Fruit fly (Drosophila melanogaster) whole organism, embryonic: ENCODE measurements around the gene CG7582.

ENCODE experiments used
- Antp ChIP-seq: fragments of 200-800 bp; sonication (Bioruptor generic); optimal IDR thresholded peaks from 3 replicates; lab custom pipeline; 2016; ENCODE audit warnings: missing biosample characterization, missing genetic modification characterization
- B-H2 ChIP-seq: fragments of 200-800 bp; sonication (Bioruptor generic); optimal IDR thresholded peaks from 2 replicates; lab custom pipeline; 2018; ENCODE audit warnings: missing biosample characterization, mild to moderate bottlenecking, missing genetic modification characterization
- CG11085 ChIP-seq: fragments of 200-800 bp; sonication (Bioruptor generic); IDR thresholded peaks from 2 replicates; pipeline ENCODE4 v1.3.6; 2022; ENCODE audit warnings: missing biosample characterization, missing genetic modification characterization
- CG13296 ChIP-seq: fragments of 200-800 bp; sonication (Bioruptor generic); optimal IDR thresholded peaks from 3 replicates; lab custom pipeline; 2018; ENCODE audit warnings: missing biosample characterization, mild to moderate bottlenecking, missing genetic modification characterization
- CG13775 ChIP-seq: fragments of 200-800 bp; sonication (Bioruptor generic); optimal IDR thresholded peaks from 3 replicates; lab custom pipeline; 2017; ENCODE audit warnings: missing biosample characterization, mild to moderate bottlenecking, missing genetic modification characterization
- CG15601 ChIP-seq: fragments of 200-800 bp; sonication (Bioruptor generic); optimal IDR thresholded peaks from 3 replicates; lab custom pipeline; 2019; ENCODE audit warnings: missing biosample characterization, mild to moderate bottlenecking, missing genetic modification characterization, moderate library complexity
- CG1602 ChIP-seq: fragments of 200-800 bp; sonication (Bioruptor generic); optimal IDR thresholded peaks from 3 replicates; lab custom pipeline; 2016; ENCODE audit warnings: missing biosample characterization, missing genetic modification characterization
- CG17568 ChIP-seq: fragments of 200-800 bp; sonication (Bioruptor generic); optimal IDR thresholded peaks from 2 replicates; lab custom pipeline; 2018; ENCODE audit warnings: missing biosample characterization, mild to moderate bottlenecking, missing genetic modification characterization, moderate library complexity
- CG2116 ChIP-seq: fragments of 200-800 bp; sonication (Bioruptor generic); optimal IDR thresholded peaks from 3 replicates; lab custom pipeline; 2018; ENCODE audit warnings: missing biosample characterization, mild to moderate bottlenecking, missing genetic modification characterization
- CG2129 ChIP-seq: fragments of 200-800 bp; sonication (Bioruptor generic); IDR thresholded peaks from 2 replicates; pipeline ENCODE4 v1.3.6; 2022; ENCODE audit warnings: missing biosample characterization, missing genetic modification characterization; ENCODE audit not compliant: partially characterized antibody
- CG2199 ChIP-seq: fragments of 200-800 bp; sonication (Bioruptor generic); IDR thresholded peaks from 3 replicates; pipeline ENCODE4 v1.3.6; 2022; ENCODE audit warnings: missing biosample characterization, missing genetic modification characterization
- CG2712 ChIP-seq: fragments of 200-800 bp; optimal IDR thresholded peaks from 3 replicates; lab custom pipeline; 2019; ENCODE audit warnings: missing biosample characterization, mild to moderate bottlenecking, missing genetic modification characterization, moderate library complexity
- CG3726 ChIP-seq: fragments of 200-800 bp; sonication (Bioruptor generic); IDR thresholded peaks from 3 replicates; pipeline ENCODE4, ENCODE4 v1.3.6; 2022; ENCODE audit warnings: missing biosample characterization, missing genetic modification characterization
- CG3838 ChIP-seq: fragments of 200-800 bp; sonication (Bioruptor generic); optimal IDR thresholded peaks from 3 replicates; lab custom pipeline; 2016; ENCODE audit warnings: missing biosample characterization, missing genetic modification characterization
- CG4328 ChIP-seq: fragments of 200-800 bp; sonication (Bioruptor generic); optimal IDR thresholded peaks from 3 replicates; lab custom pipeline; 2017; ENCODE audit warnings: missing biosample characterization, missing genetic modification reagents, missing genetic modification characterization
- CG6254 ChIP-seq: fragments of 200-800 bp; sonication (Bioruptor generic); optimal IDR thresholded peaks from 3 replicates; lab custom pipeline; 2017; ENCODE audit warnings: mild to moderate bottlenecking, missing biosample characterization, missing genetic modification reagents, missing genetic modification characterization
- CG6272 ChIP-seq: fragments of 200-800 bp; sonication (Bioruptor generic); IDR thresholded peaks from 2 replicates; pipeline ENCODE4 v1.3.6; 2022; ENCODE audit warnings: missing biosample characterization, missing genetic modification characterization
- CG8290 ChIP-seq, 3 experiments: fragments of 200-800 bp; sonication (Bioruptor generic); optimal IDR thresholded peaks; 2 replicates each; lab custom pipeline; 2016 to 2019; ENCODE audit warnings: missing biosample characterization in 3 of 3, missing genetic modification characterization in 3 of 3, mild to moderate bottlenecking in 2 of 3, moderate library complexity in 1 of 3
- CG8359 ChIP-seq: fragments of 200-800 bp; sonication (Bioruptor generic); optimal IDR thresholded peaks from 2 replicates; lab custom pipeline; 2017; ENCODE audit warnings: missing biosample characterization, mild to moderate bottlenecking, missing genetic modification characterization, borderline replicate concordance
- CHES-1-like ChIP-seq: fragments of 200-800 bp; sonication (Bioruptor generic); optimal IDR thresholded peaks from 2 replicates; lab custom pipeline; 2016; ENCODE audit warnings: missing biosample characterization, missing genetic modification characterization
- Camta ChIP-seq: fragments of 200-800 bp; sonication (Bioruptor generic); optimal IDR thresholded peaks from 2 replicates; lab custom pipeline; 2016; ENCODE audit warnings: missing biosample characterization, missing genetic modification characterization
- Chrac-16 ChIP-seq: fragments of 200-800 bp; sonication (Bioruptor generic); optimal IDR thresholded peaks from 3 replicates; lab custom pipeline; 2016; ENCODE audit warnings: missing biosample characterization, missing genetic modification characterization
- D ChIP-seq, 2 experiments: fragments of 200-800 bp in 1 of 2; fragments of >200 bp in 1 of 2; sonication (Bioruptor generic) in 1 of 2; optimal IDR thresholded peaks; 2 replicates in 1 of 2; 3 replicates in 1 of 2; lab custom pipeline; 2017; ENCODE audit warnings: mild to moderate bottlenecking in 1 of 2, missing biosample characterization in 1 of 2, missing genetic modification characterization in 1 of 2, missing genetic modification reagents in 1 of 2
- D19B ChIP-seq: fragments of 200-800 bp; sonication (Bioruptor generic); optimal IDR thresholded peaks from 2 replicates; lab custom pipeline; 2017; ENCODE audit warnings: missing biosample characterization, mild to moderate bottlenecking, missing genetic modification characterization
- Dbx ChIP-seq: fragments of 200-800 bp; sonication (Bioruptor generic); IDR thresholded peaks from 3 replicates; pipeline ENCODE4 v1.3.6; 2022; ENCODE audit warnings: missing biosample characterization, missing genetic modification characterization
- Drgx ChIP-seq: fragments of 200-800 bp; sonication (Bioruptor generic); IDR thresholded peaks from 2 replicates; pipeline ENCODE4 v1.3.6; 2022; ENCODE audit warnings: missing biosample characterization, missing genetic modification characterization
- Elba2 ChIP-seq: fragments of 200-800 bp; sonication (Bioruptor generic); optimal IDR thresholded peaks from 3 replicates; lab custom pipeline; 2016; ENCODE audit warnings: missing biosample characterization, missing genetic modification characterization
- Fer2 ChIP-seq: fragments of 200-800 bp; sonication (Bioruptor generic); optimal IDR thresholded peaks from 2 replicates; lab custom pipeline; 2018; ENCODE audit warnings: missing biosample characterization, mild to moderate bottlenecking, missing genetic modification characterization, moderate library complexity
- Hsf ChIP-seq: fragments of 200-800 bp; sonication (Bioruptor generic); optimal IDR thresholded peaks from 3 replicates; lab custom pipeline; 2016; ENCODE audit warnings: missing biosample characterization, missing genetic modification characterization
- MTF-1 ChIP-seq: fragments of 200-800 bp; sonication (Bioruptor generic); optimal IDR thresholded peaks from 2 replicates; lab custom pipeline; 2018; ENCODE audit warnings: missing biosample characterization, mild to moderate bottlenecking, missing genetic modification characterization, borderline replicate concordance
- Nf-YB ChIP-seq: fragments of 200-800 bp; sonication (Bioruptor generic); optimal IDR thresholded peaks from 3 replicates; lab custom pipeline; 2019; ENCODE audit warnings: missing biosample characterization, mild to moderate bottlenecking, missing genetic modification characterization, moderate library complexity
- Ravus ChIP-seq: fragments of 200-800 bp; sonication (Bioruptor generic); IDR thresholded peaks from 2 replicates; pipeline ENCODE4 v1.3.6; 2022; ENCODE audit warnings: missing biosample characterization, missing genetic modification characterization
- ase ChIP-seq: fragments of 200-800 bp; sonication (Bioruptor generic); IDR thresholded peaks from 3 replicates; pipeline ENCODE4 v1.3.6; 2022; ENCODE audit warnings: missing biosample characterization, missing genetic modification characterization
- caup ChIP-seq: fragments of 200-800 bp; sonication (Bioruptor generic); optimal IDR thresholded peaks from 3 replicates; lab custom pipeline; 2017; ENCODE audit warnings: missing biosample characterization, mild to moderate bottlenecking, missing genetic modification characterization, moderate library complexity; ENCODE audit not compliant: severe bottlenecking
- chm ChIP-seq: fragments of 200-800 bp; sonication (Bioruptor generic); IDR thresholded peaks from 2 replicates; pipeline ENCODE4 v1.3.6; 2022; ENCODE audit warnings: missing biosample characterization, missing genetic modification characterization
- danr ChIP-seq: fragments of 200-800 bp; sonication (Bioruptor generic); IDR thresholded peaks from 2 replicates; pipeline ENCODE4 v1.3.6; 2022; ENCODE audit warnings: missing biosample characterization, missing genetic modification characterization
- ems ChIP-seq: fragments of 200-800 bp; sonication (Bioruptor generic); optimal IDR thresholded peaks from 3 replicates; lab custom pipeline; 2016; ENCODE audit warnings: missing biosample characterization, missing genetic modification characterization
- esg ChIP-seq: fragments of 200-800 bp; sonication (Bioruptor generic); conservative IDR thresholded peaks from 2 replicates; pipeline ENCODE4 v1.3.6; 2022; ENCODE audit warnings: missing biosample characterization, missing genetic modification characterization
- ewg ChIP-seq: fragments of 200-800 bp; sonication (Bioruptor generic); optimal IDR thresholded peaks from 3 replicates; lab custom pipeline; 2017; ENCODE audit warnings: mild to moderate bottlenecking, missing biosample characterization, missing genetic modification reagents, missing genetic modification characterization
- gce ChIP-seq: fragments of 200-800 bp; sonication (Bioruptor generic); IDR thresholded peaks from 3 replicates; pipeline ENCODE4 v1.3.6; 2022; ENCODE audit warnings: missing biosample characterization, missing genetic modification characterization
- gro ChIP-seq: fragments of 200-800 bp; sonication (Bioruptor generic); optimal IDR thresholded peaks from 2 replicates; lab custom pipeline; 2016; ENCODE audit warnings: missing biosample characterization, missing genetic modification characterization
- gsb ChIP-seq: fragments of 200-800 bp; sonication (Bioruptor generic); IDR thresholded peaks from 2 replicates; pipeline ENCODE4 v1.3.6; 2022; ENCODE audit warnings: missing biosample characterization, missing genetic modification characterization
- hth ChIP-seq: fragments of >200 bp; optimal IDR thresholded peaks from 2 replicates; lab custom pipeline; 2017; ENCODE audit warnings: inconsistent platforms
- jigr1 ChIP-seq: fragments of 200-800 bp; sonication (Bioruptor generic); IDR thresholded peaks from 3 replicates; pipeline ENCODE4 v1.3.6; 2022; ENCODE audit warnings: missing biosample characterization, missing genetic modification characterization
- kni ChIP-seq: fragments of 200-800 bp; sonication (Bioruptor generic); optimal IDR thresholded peaks from 3 replicates; lab custom pipeline; 2017; ENCODE audit warnings: mild to moderate bottlenecking, missing biosample characterization, missing genetic modification reagents, missing genetic modification characterization
- org-1 ChIP-seq: fragments of 200-800 bp; sonication (Bioruptor generic); optimal IDR thresholded peaks from 2 replicates; lab custom pipeline; 2017; ENCODE audit warnings: missing biosample characterization, missing genetic modification characterization
- pita ChIP-seq: fragments of 200-800 bp; sonication (Bioruptor generic); optimal IDR thresholded peaks from 2 replicates; lab custom pipeline; 2017; ENCODE audit warnings: missing biosample characterization, mild to moderate bottlenecking, missing genetic modification characterization
- unpg ChIP-seq: fragments of 200-800 bp; sonication (Bioruptor generic); optimal IDR thresholded peaks from 3 replicates; lab custom pipeline; 2018; ENCODE audit warnings: missing biosample characterization, mild to moderate bottlenecking, missing genetic modification characterization, moderate library complexity
- zen2 ChIP-seq: fragments of 200-800 bp; sonication (Bioruptor generic); IDR thresholded peaks from 3 replicates; pipeline ENCODE4 v1.3.6; 2022; ENCODE audit warnings: missing biosample characterization, missing genetic modification characterization; ENCODE audit not compliant: partially characterized antibody

CG7582 gene

DNA sequence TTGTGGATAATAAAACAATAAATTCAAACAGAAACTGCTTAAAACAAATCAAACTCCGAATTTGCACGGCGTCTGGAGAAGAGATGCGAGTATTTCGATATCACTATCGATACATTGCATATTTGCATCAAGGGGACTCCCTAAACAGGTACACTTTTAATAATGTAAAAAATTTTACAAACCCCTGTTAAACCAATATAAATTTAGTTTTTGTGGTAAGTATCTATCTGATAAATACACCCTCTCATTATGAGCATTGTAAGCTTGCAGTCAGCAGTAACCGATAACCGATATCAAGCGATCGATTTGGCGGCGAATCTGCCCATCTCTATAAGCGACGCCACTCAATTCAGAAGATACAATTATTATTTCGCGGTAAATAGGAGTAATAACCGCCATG is 6.7 kb downstream of the CG7582 start, which contains the start of the genes Bub3 and Cap-D2 (continued):
- TF ChIP-seq CG13296 (no peak), org-1 (GFP tag; lab: Kevin White, UChicago) (no peak), MTF-1 (GFP tag; lab: Kevin White, UChicago) (no peak), gsb (GFP tag; lab: Robert Waterston, UW) (no peak), danr (GFP tag; lab: Robert Waterston, UW) (0 out of 2 replicates have a peak, but pooled peaks have one; percentile 12), Nf-YB (GFP tag; lab: Kevin White, UChicago) (peak; percentile 41), CG17568 (GFP tag; lab: Kevin White, UChicago) (no peak), ase (GFP tag; lab: Robert Waterston, UW) (peak; percentile 66), hth (lab: Kevin White, UChicago) (no peak), esg (GFP tag; lab: Robert Waterston, UW) (peak; percentile 70), CG13775 (peak; percentile 73), CG15601 (peak; percentile 50), gce (GFP tag; lab: Robert Waterston, UW) (no peak), zen2 (peak; percentile 61; the same call in 1 of the 3 replicates), pita (no peak), Chrac-16 (GFP tag; lab: Kevin White, UChicago) (peak; percentile 74), Elba2 (GFP tag; lab: Kevin White, UChicago) (peak; percentile 47), Camta (GFP tag; lab: Kevin White, UChicago) (peak; percentile 56), gro (GFP tag; lab: Kevin White, UChicago) (no peak), ems (GFP tag; lab: Kevin White, UChicago) (peak; percentile 79), Antp (GFP tag; lab: Kevin White, UChicago) (peak; percentile 71), CG1602 (GFP tag; lab: Kevin White, UChicago) (peak; percentile 74), CG6254 (GFP tag; lab: Kevin White, UChicago) (no peak), CG2129 (GFP tag; lab: Robert Waterston, UW) (peak; percentile 78), caup (GFP tag; lab: Kevin White, UChicago) (peak; percentile 33), CG8290 (GFP tag; optimal IDR thresholded peaks at IDR 0.05; lab: Kevin White, UChicago) (peak; percentile 88), CG8290 (tag; optimal IDR thresholded peaks at IDR 0.05; lab: Kevin White, UChicago) (peak in 1 of 2 experiments; percentile 27), chm (GFP tag; lab: Robert Waterston, UW) (peak; percentile 68; the same call in 1 of the 2 replicates), CG3838 (GFP tag; lab: Kevin White, UChicago) (no peak), CG3726 (no peak), B-H2 (no peak), CG11085 (GFP tag; lab: Robert Waterston, UW) (0 out of 2 replicates have a peak, but pooled peaks have one; percentile 8), CG2116 (GFP tag; lab: Kevin White, UChicago) (peak; percentile 76), kni (GFP tag; lab: Kevin White, UChicago) (no peak), Hsf (GFP tag; lab: Kevin White, UChicago) (peak; percentile 85), jigr1 (GFP tag; lab: Robert Waterston, UW) (no peak), CG4328 (GFP tag; lab: Kevin White, UChicago) (no peak), Fer2 (tag; lab: Kevin White, UChicago) (peak; percentile 23), CHES-1-like (peak; percentile 89), unpg (peak; percentile 74), CG8359 (GFP tag; lab: Kevin White, UChicago) (no peak), CG2712 (tag; lab: Kevin White, UChicago) (peak; percentile 73), Drgx (GFP tag; lab: Robert Waterston, UW) (no peak; the same call in 1 of the 2 replicates), D (optimal IDR thresholded peaks at IDR 0.05; lab: Kevin White, UChicago) (no peak), D (GFP tag; optimal IDR thresholded peaks at IDR 0.05; lab: Kevin White, UChicago) (peak; percentile 51), CG6272 (GFP tag; lab: Robert Waterston, UW) (peak; percentile 43; the same call in 1 of the 2 replicates), ewg (GFP tag; lab: Kevin White, UChicago) (peak; percentile 53), Ravus (no peak), D19B (GFP tag; lab: Kevin White, UChicago) (no peak), CG2199 (no peak), Dbx (GFP tag; lab: Robert Waterston, UW) (peak; percentile 84)
